In genomic region chrX:4105830-4106233, dm6 we compare ENCODE assay signal across 1 fruit fly cellular context.
TF ChIP-seq lines count a peak whose summit lies in the region.

Gene cib, plus strand, starts transcription at chrX:4106113.

TF ChIP-seq in whole organism, embryonic, 481 proteins besides CTCF, POLR2A, EP300 and RAD21 (continued from another document and continues in another):
- TF ChIP-seq Nf-YC (tag; optimal IDR thresholded peaks at IDR 0.05; lab: Kevin White, UChicago) = peak; percentile 49
- TF ChIP-seq ssp (GFP tag; IDR thresholded peaks at IDR 0.05; lab: Robert Waterston, UW) = peak; percentile 23; the same call in 1 of the 2 replicates
- no peak for TF ChIP-seq CG17802 (tag; optimal IDR thresholded peaks at IDR 0.05; lab: Kevin White, UChicago)
- TF ChIP-seq CG2712 (tag; optimal IDR thresholded peaks at IDR 0.05; lab: Kevin White, UChicago) = peak; percentile 97
- TF ChIP-seq Atf6 (GFP tag; IDR thresholded peaks at IDR 0.05; lab: Robert Waterston, UW) = no peak
- peak; percentile 28 for TF ChIP-seq CG8924 (tag; optimal IDR thresholded peaks at IDR 0.05; lab: Kevin White, UChicago)
- TF ChIP-seq usp (GFP tag; optimal IDR thresholded peaks at IDR 0.05; lab: Kevin White, UChicago) = no peak
- TF ChIP-seq Dbx (GFP tag; IDR thresholded peaks at IDR 0.05; lab: Robert Waterston, UW) = peak; percentile 75; the same call in 2 of the 3 replicates
- peak; percentile 29 for TF ChIP-seq CG12236 (GFP tag; optimal IDR thresholded peaks at IDR 0.05; lab: Kevin White, UChicago)
- no peak for TF ChIP-seq CkIIα-i1 (GFP tag; IDR thresholded peaks at IDR 0.05; lab: Robert Waterston, UW)
- no peak for TF ChIP-seq dan (GFP tag; IDR thresholded peaks at IDR 0.05; lab: Robert Waterston, UW)
- peak; percentile 68 for TF ChIP-seq HmgD (GFP tag; optimal IDR thresholded peaks at IDR 0.05; lab: Kevin White, UChicago)
- TF ChIP-seq CG10274 (GFP tag; optimal IDR thresholded peaks at IDR 0.05; lab: Kevin White, UChicago) = no peak
- TF ChIP-seq Usf (GFP tag; optimal IDR thresholded peaks at IDR 0.05; lab: Kevin White, UChicago) = no peak
- peak; percentile 71 for TF ChIP-seq tna (GFP tag; IDR thresholded peaks at IDR 0.05; lab: Robert Waterston, UW; ENCODE audit: partially characterized antibody)
- TF ChIP-seq CG5953 (GFP tag; IDR thresholded peaks at IDR 0.05; lab: Robert Waterston, UW) = no peak
- TF ChIP-seq BtbVII (GFP tag; optimal IDR thresholded peaks at IDR 0.05; lab: Kevin White, UChicago) = no peak
- TF ChIP-seq CG15696 (tag; optimal IDR thresholded peaks at IDR 0.05; lab: Kevin White, UChicago) = no peak
- TF ChIP-seq dimm (GFP tag; IDR thresholded peaks at IDR 0.05; lab: Robert Waterston, UW) = no peak
- TF ChIP-seq NC2β (GFP tag; optimal IDR thresholded peaks at IDR 0.05; lab: Kevin White, UChicago) = peak; percentile 65
- no peak for TF ChIP-seq pan (optimal IDR thresholded peaks at IDR 0.05; lab: Kevin White, UChicago)
- no peak for TF ChIP-seq pan (GFP tag; optimal IDR thresholded peaks at IDR 0.05 in 1 of 2, IDR thresholded peaks at IDR 0.05 in 1 of 2)
- TF ChIP-seq HHEX (GFP tag; optimal IDR thresholded peaks at IDR 0.05; lab: Kevin White, UChicago) = peak; percentile 30
- TF ChIP-seq disco-r (GFP tag; optimal IDR thresholded peaks at IDR 0.05; lab: Kevin White, UChicago) = no peak
- no peak for TF ChIP-seq CG9727 (GFP tag; optimal IDR thresholded peaks at IDR 0.05; lab: Kevin White, UChicago)
- TF ChIP-seq aop (GFP tag; IDR thresholded peaks at IDR 0.05; lab: Robert Waterston, UW) = no peak
- TF ChIP-seq pb (GFP tag; optimal IDR thresholded peaks at IDR 0.05; lab: Kevin White, UChicago) = no peak
- no peak for TF ChIP-seq zfh1 (GFP tag; IDR thresholded peaks at IDR 0.05; lab: Robert Waterston, UW)
- TF ChIP-seq Trl (optimal IDR thresholded peaks at IDR 0.05; lab: Kevin White, UChicago) = no peak
- peak; percentile 47 for TF ChIP-seq Trl (GFP tag; optimal IDR thresholded peaks at IDR 0.05; lab: Kevin White, UChicago)
- TF ChIP-seq Dref (GFP tag; IDR thresholded peaks at IDR 0.05; lab: Robert Waterston, UW) = peak; percentile 53
- TF ChIP-seq Ptx1 (GFP tag; IDR thresholded peaks at IDR 0.05; lab: Robert Waterston, UW) = no peak
- no peak for TF ChIP-seq lab (GFP tag; optimal IDR thresholded peaks at IDR 0.05; lab: Kevin White, UChicago)
- TF ChIP-seq CG14710 (tag; optimal IDR thresholded peaks at IDR 0.05; lab: Kevin White, UChicago) = peak; percentile 99
- no peak for TF ChIP-seq zfh2 (GFP tag; optimal IDR thresholded peaks at IDR 0.05; lab: Kevin White, UChicago)
- TF ChIP-seq ewg (GFP tag; optimal IDR thresholded peaks at IDR 0.05; lab: Kevin White, UChicago) = no peak
- TF ChIP-seq yki (optimal IDR thresholded peaks at IDR 0.05; lab: Kevin White, UChicago) = peak; percentile 24
- TF ChIP-seq Mrtf (GFP tag; IDR thresholded peaks at IDR 0.05; lab: Robert Waterston, UW) = no peak
- TF ChIP-seq stwl (tag; optimal IDR thresholded peaks at IDR 0.05; lab: Kevin White, UChicago) = peak; percentile 37
- no peak for TF ChIP-seq emc (GFP tag; optimal IDR thresholded peaks at IDR 0.05; lab: Kevin White, UChicago)
- peak; percentile 9 for TF ChIP-seq CG18619 (GFP tag; optimal IDR thresholded peaks at IDR 0.05; lab: Kevin White, UChicago)
- peak; percentile 57 for TF ChIP-seq CG13894 (tag; optimal IDR thresholded peaks at IDR 0.05; lab: Kevin White, UChicago)
- peak; percentile 58 for TF ChIP-seq CG10543 (GFP tag; optimal IDR thresholded peaks at IDR 0.05; lab: Kevin White, UChicago)
- TF ChIP-seq Hmr (GFP tag; optimal IDR thresholded peaks at IDR 0.05; lab: Kevin White, UChicago) = peak; percentile 87
- no peak for TF ChIP-seq CG9876 (GFP tag; optimal IDR thresholded peaks at IDR 0.05; lab: Kevin White, UChicago)
- no peak for TF ChIP-seq CG10321 (GFP tag; IDR thresholded peaks at IDR 0.05; lab: Robert Waterston, UW)
- no peak for TF ChIP-seq CG3065 (GFP tag; optimal IDR thresholded peaks at IDR 0.05; lab: Kevin White, UChicago)
- peak; percentile 31 for TF ChIP-seq Spps (tag; optimal IDR thresholded peaks at IDR 0.05; lab: Kevin White, UChicago)
- TF ChIP-seq CG10462 (GFP tag; optimal IDR thresholded peaks at IDR 0.05; lab: Kevin White, UChicago) = no peak
- peak; percentile 49 for TF ChIP-seq YL-1 (GFP tag; optimal IDR thresholded peaks at IDR 0.05; lab: Kevin White, UChicago)
- no peak for TF ChIP-seq Ets65A (GFP tag; lab: Kevin White, UChicago)
- TF ChIP-seq Aef1 (GFP tag; IDR thresholded peaks at IDR 0.05; lab: Robert Waterston, UW) = no peak
- TF ChIP-seq CG31441 (GFP tag; IDR thresholded peaks at IDR 0.05; lab: Robert Waterston, UW) = peak; percentile 39; the same call in 1 of the 2 replicates
- no peak for TF ChIP-seq tio (GFP tag; optimal IDR thresholded peaks at IDR 0.05; lab: Kevin White, UChicago)
- TF ChIP-seq CG9932 (GFP tag; IDR thresholded peaks at IDR 0.05; lab: Robert Waterston, UW) = peak; percentile 54
- TF ChIP-seq CG14014 (GFP tag; IDR thresholded peaks at IDR 0.05; lab: Robert Waterston, UW) = peak; percentile 28; the same call in 1 of the 2 replicates
- TF ChIP-seq mam (GFP tag; optimal IDR thresholded peaks at IDR 0.05; lab: Kevin White, UChicago) = peak; percentile 8
- no peak for TF ChIP-seq grn (GFP tag; optimal IDR thresholded peaks at IDR 0.05; lab: Kevin White, UChicago)
- TF ChIP-seq CG2202 (tag; optimal IDR thresholded peaks at IDR 0.05; lab: Kevin White, UChicago) = no peak
- peak; percentile 64 for TF ChIP-seq caup (GFP tag; optimal IDR thresholded peaks at IDR 0.05; lab: Kevin White, UChicago; ENCODE audit: severe bottlenecking)
- no peak for TF ChIP-seq Nf-YA (GFP tag; IDR thresholded peaks at IDR 0.05; lab: Robert Waterston, UW)
- TF ChIP-seq al (GFP tag; IDR thresholded peaks at IDR 0.05; lab: Robert Waterston, UW) = no peak
- TF ChIP-seq crol (GFP tag; IDR thresholded peaks at IDR 0.05; lab: Robert Waterston, UW) = 0 out of 2 replicates have a peak, but pooled peaks have one; percentile 32
- peak; percentile 37 for TF ChIP-seq Deaf1 (tag; optimal IDR thresholded peaks at IDR 0.05; lab: Kevin White, UChicago)
- TF ChIP-seq slou (GFP tag; optimal IDR thresholded peaks at IDR 0.05; lab: Kevin White, UChicago) = no peak
- peak; percentile 18 for TF ChIP-seq Dek (tag; optimal IDR thresholded peaks at IDR 0.05; lab: Kevin White, UChicago)
- peak; percentile 77 for TF ChIP-seq CG10267 (tag; optimal IDR thresholded peaks at IDR 0.05; lab: Kevin White, UChicago)
- peak; percentile 100 for TF ChIP-seq pita (GFP tag; optimal IDR thresholded peaks at IDR 0.05; lab: Kevin White, UChicago)
- no peak for TF ChIP-seq wdn (GFP tag; IDR thresholded peaks at IDR 0.05; lab: Robert Waterston, UW)
- TF ChIP-seq fd64A (GFP tag; optimal IDR thresholded peaks at IDR 0.05; lab: Kevin White, UChicago) = no peak
- peak; percentile 61 for TF ChIP-seq her (GFP tag; optimal IDR thresholded peaks at IDR 0.05; lab: Kevin White, UChicago)
- no peak for TF ChIP-seq Lim3 (GFP tag; IDR thresholded peaks at IDR 0.05; lab: Robert Waterston, UW)
- peak; percentile 31 for TF ChIP-seq CG33557 (GFP tag; optimal IDR thresholded peaks at IDR 0.05; lab: Kevin White, UChicago)
- no peak for TF ChIP-seq kni (GFP tag; optimal IDR thresholded peaks at IDR 0.05; lab: Kevin White, UChicago)
- peak; percentile 75; the same call in 2 of the 3 replicates for TF ChIP-seq ci (GFP tag; IDR thresholded peaks at IDR 0.05; lab: Robert Waterston, UW)
- no peak for TF ChIP-seq Elba2 (GFP tag; optimal IDR thresholded peaks at IDR 0.05; lab: Kevin White, UChicago)
- peak; percentile 51 for TF ChIP-seq B-H2 (GFP tag; optimal IDR thresholded peaks at IDR 0.05; lab: Kevin White, UChicago)
- peak; percentile 31 for TF ChIP-seq CG17359 (tag; optimal IDR thresholded peaks at IDR 0.05; lab: Kevin White, UChicago)
- peak; percentile 23 for TF ChIP-seq ERR (GFP tag; optimal IDR thresholded peaks at IDR 0.05; lab: Kevin White, UChicago)
- TF ChIP-seq CG18011 (GFP tag; optimal IDR thresholded peaks at IDR 0.05; lab: Kevin White, UChicago) = no peak
- TF ChIP-seq Doc2 (GFP tag; IDR thresholded peaks at IDR 0.05; lab: Robert Waterston, UW) = no peak
- TF ChIP-seq CG2678 (tag; optimal IDR thresholded peaks at IDR 0.05; lab: Kevin White, UChicago) = no peak
- no peak for TF ChIP-seq Hsf (GFP tag; optimal IDR thresholded peaks at IDR 0.05; lab: Kevin White, UChicago)
- peak; percentile 68 for TF ChIP-seq hkb (optimal IDR thresholded peaks at IDR 0.05; lab: Kevin White, UChicago)
- no peak; the same call in 1 of the 2 replicates for TF ChIP-seq hkb (GFP tag; IDR thresholded peaks at IDR 0.05; lab: Robert Waterston, UW)
- TF ChIP-seq CG17385 (GFP tag; optimal IDR thresholded peaks at IDR 0.05; lab: Kevin White, UChicago) = peak; percentile 43
- TF ChIP-seq inv (GFP tag; IDR thresholded peaks at IDR 0.05; lab: Robert Waterston, UW; ENCODE audit: partially characterized antibody) = peak; percentile 68; the same call in 1 of the 2 replicates
- TF ChIP-seq Oli (tag; optimal IDR thresholded peaks at IDR 0.05; lab: Kevin White, UChicago) = no peak
- TF ChIP-seq Stat92E (GFP tag; optimal IDR thresholded peaks at IDR 0.05; lab: Kevin White, UChicago) = peak in 1 of 3 experiments; percentile 87
- TF ChIP-seq prd (optimal IDR thresholded peaks at IDR 0.05; lab: Kevin White, UChicago) = no peak
- peak; percentile 36; the same call in 1 of the 3 replicates for TF ChIP-seq prd (GFP tag; IDR thresholded peaks at IDR 0.05; lab: Robert Waterston, UW)
- TF ChIP-seq CG34376 (GFP tag; optimal IDR thresholded peaks at IDR 0.05; lab: Kevin White, UChicago) = peak; percentile 60
- peak; percentile 81 for TF ChIP-seq hbn (GFP tag; IDR thresholded peaks at IDR 0.05; lab: Robert Waterston, UW; ENCODE audit: partially characterized antibody)
- TF ChIP-seq slbo (GFP tag; IDR thresholded peaks at IDR 0.05; lab: Robert Waterston, UW) = peak; percentile 43; the same call in 1 of the 2 replicates
- peak; percentile 23 for TF ChIP-seq bigmax (GFP tag; optimal IDR thresholded peaks at IDR 0.05; lab: Kevin White, UChicago)
- TF ChIP-seq ems (GFP tag; optimal IDR thresholded peaks at IDR 0.05; lab: Kevin White, UChicago) = peak; percentile 29
- peak; percentile 20 for TF ChIP-seq zf30C (GFP tag; optimal IDR thresholded peaks at IDR 0.05; lab: Kevin White, UChicago)
- TF ChIP-seq luna (GFP tag; optimal IDR thresholded peaks at IDR 0.05; lab: Kevin White, UChicago) = no peak
- peak; percentile 90 for TF ChIP-seq CG1603 (tag; optimal IDR thresholded peaks at IDR 0.05; lab: Kevin White, UChicago)
- TF ChIP-seq CG10979 (tag; optimal IDR thresholded peaks at IDR 0.05; lab: Kevin White, UChicago) = peak; percentile 26
- peak; percentile 53 for TF ChIP-seq CG10431 (GFP tag; optimal IDR thresholded peaks at IDR 0.05; lab: Kevin White, UChicago)
- TF ChIP-seq H15 (GFP tag; IDR thresholded peaks at IDR 0.05; lab: Robert Waterston, UW) = no peak
- TF ChIP-seq CG1233 (GFP tag; optimal IDR thresholded peaks at IDR 0.05; lab: Kevin White, UChicago) = peak; percentile 9
- TF ChIP-seq h (optimal IDR thresholded peaks at IDR 0.05; lab: Kevin White, UChicago) = no peak
- TF ChIP-seq Meics (GFP tag; optimal IDR thresholded peaks at IDR 0.05; lab: Kevin White, UChicago) = peak; percentile 15
- TF ChIP-seq gsb-n (tag; optimal IDR thresholded peaks at IDR 0.05; lab: Kevin White, UChicago) = peak; percentile 68
- TF ChIP-seq vvl (GFP tag; IDR thresholded peaks at IDR 0.05; lab: Robert Waterston, UW) = peak; percentile 42
- no peak for TF ChIP-seq sqz (GFP tag; optimal IDR thresholded peaks at IDR 0.05; lab: Kevin White, UChicago)
- peak; percentile 15 for TF ChIP-seq CG8944 (GFP tag; optimal IDR thresholded peaks at IDR 0.05; lab: Kevin White, UChicago)
- TF ChIP-seq peb (GFP tag; IDR thresholded peaks at IDR 0.05; lab: Robert Waterston, UW) = no peak
- no peak for TF ChIP-seq gem (tag; optimal IDR thresholded peaks at IDR 0.05; lab: Kevin White, UChicago)
- TF ChIP-seq Bteb2 (GFP tag; optimal IDR thresholded peaks at IDR 0.05; lab: Kevin White, UChicago) = no peak
- no peak for TF ChIP-seq lov (optimal IDR thresholded peaks at IDR 0.05; lab: Kevin White, UChicago)
- TF ChIP-seq lov (GFP tag; IDR thresholded peaks at IDR 0.05; lab: Robert Waterston, UW) = no peak
- TF ChIP-seq CG6654 (GFP tag; optimal IDR thresholded peaks at IDR 0.05; lab: Kevin White, UChicago) = no peak
- peak; percentile 68 for TF ChIP-seq HLH4C (GFP tag; IDR thresholded peaks at IDR 0.05; lab: Robert Waterston, UW; ENCODE audit: partially characterized antibody)
- no peak for TF ChIP-seq CG43689 (GFP tag; IDR thresholded peaks at IDR 0.05; lab: Robert Waterston, UW)
- no peak for TF ChIP-seq CG30431 (GFP tag; optimal IDR thresholded peaks at IDR 0.05; lab: Kevin White, UChicago)
- TF ChIP-seq CG1529 (GFP tag; optimal IDR thresholded peaks at IDR 0.05; lab: Kevin White, UChicago) = no peak
- peak; percentile 94 for TF ChIP-seq CG33213 (GFP tag; optimal IDR thresholded peaks at IDR 0.05; lab: Kevin White, UChicago)
- no peak for TF ChIP-seq CG18764 (GFP tag; optimal IDR thresholded peaks at IDR 0.05; lab: Kevin White, UChicago)
- TF ChIP-seq CG11504 (tag; optimal IDR thresholded peaks at IDR 0.05; lab: Kevin White, UChicago) = peak; percentile 35
- peak; percentile 22; the same call in 1 of the 2 replicates for TF ChIP-seq CG10366 (GFP tag; IDR thresholded peaks at IDR 0.05; lab: Robert Waterston, UW)
- TF ChIP-seq pho (GFP tag; optimal IDR thresholded peaks at IDR 0.05; lab: Kevin White, UChicago) = no peak
- no peak for TF ChIP-seq CG4360 (GFP tag; IDR thresholded peaks at IDR 0.05; lab: Robert Waterston, UW)
- no peak for TF ChIP-seq Poxn (GFP tag; IDR thresholded peaks at IDR 0.05; lab: Robert Waterston, UW)
- peak; percentile 14 for TF ChIP-seq CG3407 (GFP tag; optimal IDR thresholded peaks at IDR 0.05; lab: Kevin White, UChicago)
- no peak for TF ChIP-seq stc (GFP tag; IDR thresholded peaks at IDR 0.05; lab: Robert Waterston, UW)
- TF ChIP-seq ato (GFP tag; IDR thresholded peaks at IDR 0.05; lab: Robert Waterston, UW; ENCODE audit: partially characterized antibody) = peak; percentile 81; the same call in 1 of the 2 replicates
- peak; percentile 87 for TF ChIP-seq Med (GFP tag; lab: Kevin White, UChicago)
- TF ChIP-seq btn (GFP tag; optimal IDR thresholded peaks at IDR 0.05; lab: Kevin White, UChicago) = no peak
- TF ChIP-seq tx (GFP tag; optimal IDR thresholded peaks at IDR 0.05; lab: Kevin White, UChicago) = peak; percentile 28
- no peak for TF ChIP-seq CG14441 (GFP tag; IDR thresholded peaks at IDR 0.05; lab: Robert Waterston, UW)
- no peak for TF ChIP-seq fd102C (GFP tag; optimal IDR thresholded peaks at IDR 0.05; lab: Kevin White, UChicago)
- TF ChIP-seq CG6791 (GFP tag; IDR thresholded peaks at IDR 0.05; lab: Robert Waterston, UW; ENCODE audit: partially characterized antibody) = peak; percentile 86
